Worm (Caenorhabditis elegans): ENCODE data around the gene pha-2.

ce11 chrX:646493-646892 lies 9.7 kb upstream of the pha-2 start:
- TF ChIP-seq nfya-1 (tag; optimal IDR thresholded peaks at IDR 0.05) (no peak), lin-11 (tag; optimal IDR thresholded peaks at IDR 0.05) (no peak), nhr-11 (tag; optimal IDR thresholded peaks at IDR 0.05) (no peak), ceh-9 (tag; optimal IDR thresholded peaks at IDR 0.05) (no peak), C38D4.7 (GFP tag; optimal IDR thresholded peaks at IDR 0.05) (no peak), ceh-45 (GFP tag; IDR thresholded peaks at IDR 0.05) (no peak), hlh-30 (tag; optimal IDR thresholded peaks at IDR 0.05; ENCODE audit: insufficient read depth) (no peak), unc-55 (GFP tag; optimal IDR thresholded peaks at IDR 0.05) (no peak), ceh-6 (GFP tag; optimal IDR thresholded peaks at IDR 0.05) (no peak), pag-3 (tag; optimal IDR thresholded peaks at IDR 0.05; ENCODE audit: borderline replicate concordance) (no peak), pqm-1 (tag; optimal IDR thresholded peaks at IDR 0.05) (no peak), Y22D7AL.16 (tag; optimal IDR thresholded peaks at IDR 0.05) (no peak), rnt-1 (tag; optimal IDR thresholded peaks at IDR 0.05) (no peak), ceh-31 (tag; optimal IDR thresholded peaks at IDR 0.05) (no peak)
